Fruit fly (Drosophila melanogaster): ENCODE results near the gene CG18088.

DNA sequence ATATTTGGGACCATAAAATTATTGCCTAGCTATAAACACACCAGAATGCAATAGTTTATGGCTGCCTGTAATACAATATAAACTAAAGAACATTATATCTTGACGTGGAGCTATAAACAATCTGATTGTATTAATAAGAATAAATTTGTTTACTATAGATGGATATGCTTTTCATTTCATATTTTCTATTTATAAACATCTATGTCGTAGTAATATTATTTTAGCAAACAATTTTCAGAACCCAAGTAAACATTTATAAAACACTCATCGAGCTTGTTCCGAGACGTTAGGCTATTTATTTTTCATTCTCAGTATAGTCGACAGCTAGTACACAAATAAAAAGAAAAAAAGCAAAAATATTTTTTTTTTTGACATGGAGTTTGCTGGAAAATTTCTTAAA, 13.0 kb downstream of the CG18088 start, which contains the start of gene CG18662:
- no peak for TF ChIP-seq Max (GFP tag; optimal IDR thresholded peaks at IDR 0.05)
- TF ChIP-seq pfk (GFP tag; optimal IDR thresholded peaks at IDR 0.05): no peak
- no peak for TF ChIP-seq Sin3A (optimal IDR thresholded peaks at IDR 0.05)
- no peak for TF ChIP-seq CG15269 (tag; optimal IDR thresholded peaks at IDR 0.05)
- no peak for TF ChIP-seq TFAM (GFP tag; optimal IDR thresholded peaks at IDR 0.05)
- no peak for TF ChIP-seq Dref (GFP tag; IDR thresholded peaks at IDR 0.05)
- TF ChIP-seq repo (GFP tag; optimal IDR thresholded peaks at IDR 0.05): no peak
- TF ChIP-seq wdn (GFP tag; IDR thresholded peaks at IDR 0.05): no peak

Data from whole organism, embryonic.